Worm (Caenorhabditis elegans) whole organism, L1 larva: ENCODE data around the gene fbxb-102.

Experiments used
- fkh-4 ChIP-seq: sonication (generic microtip); optimal IDR thresholded peaks from 2 replicates; lab custom pipeline; 2016; ENCODE audit warnings: missing compliant biosample characterization, missing genetic modification characterization, borderline replicate concordance
- lin-13 ChIP-seq: fragments of 150-350 bp; optimal IDR thresholded peaks from 2 replicates; lab custom pipeline; 2014; ENCODE audit warnings: missing biosample characterization, missing genetic modification reagents, missing genetic modification characterization
- nhr-11 ChIP-seq: fragments of 150-350 bp; optimal IDR thresholded peaks from 2 replicates; lab custom pipeline; 2014; ENCODE audit warnings: missing biosample characterization, missing genetic modification characterization
- nhr-237 ChIP-seq: fragments of 150-350 bp; optimal IDR thresholded peaks from 2 replicates; lab custom pipeline; 2014; ENCODE audit warnings: missing biosample characterization, missing genetic modification characterization
- nhr-76 ChIP-seq: sonication (generic microtip); optimal IDR thresholded peaks from 2 replicates; lab custom pipeline; 2017; ENCODE audit warnings: missing biosample characterization, missing genetic modification characterization
- unc-130 ChIP-seq: fragments of 150-350 bp; optimal IDR thresholded peaks from 2 replicates; lab custom pipeline; 2017; ENCODE audit warnings: missing biosample characterization, missing genetic modification characterization, inconsistent platforms
- unc-62 ChIP-seq: fragments of 150-350 bp; optimal IDR thresholded peaks from 2 replicates; lab custom pipeline; 2014; ENCODE audit warnings: missing biosample characterization, missing genetic modification reagents, missing genetic modification characterization
- ztf-11 ChIP-seq, 2 experiments: sonication (generic microtip); optimal IDR thresholded peaks; 2 replicates each; lab custom pipeline; 2016 to 2017; ENCODE audit warnings: missing genetic modification characterization in 2 of 2, missing biosample characterization in 1 of 2, missing compliant biosample characterization in 1 of 2

ce11 chrII:12511866-12512265 is 29.1 kb downstream of the fbxb-102 start, which contains the start of gene srh-73:
- no peak for TF ChIP-seq nhr-237
- no peak for TF ChIP-seq unc-130 (tag; lab: Kevin White, UChicago)
- no peak for TF ChIP-seq nhr-11 (tag; lab: Kevin White, UChicago)
- no peak for TF ChIP-seq lin-13 (GFP tag; lab: Kevin White, UChicago)
- no peak for TF ChIP-seq nhr-76 (tag; lab: Kevin White, UChicago)
- TF ChIP-seq ztf-11 (tag; optimal IDR thresholded peaks at IDR 0.05; lab: Kevin White, UChicago) = no peak
- no peak for TF ChIP-seq unc-62
- TF ChIP-seq fkh-4 = no peak
